Fruit fly (Drosophila melanogaster) whole organism: ENCODE measurements around the gene Ada2a.

Experiments used
- Dll ChIP-seq: fragments of >200 bp; optimal IDR thresholded peaks from 2 replicates; lab custom pipeline; 2017
- psq ChIP-seq: fragments of >200 bp; optimal IDR thresholded peaks from 2 replicates; lab custom pipeline; 2017
- usp ChIP-seq: fragments of >200 bp; optimal IDR thresholded peaks from 2 replicates; lab custom pipeline; 2017; ENCODE audit warnings: missing biosample characterization, missing genetic modification characterization, mixed read lengths

DNA sequence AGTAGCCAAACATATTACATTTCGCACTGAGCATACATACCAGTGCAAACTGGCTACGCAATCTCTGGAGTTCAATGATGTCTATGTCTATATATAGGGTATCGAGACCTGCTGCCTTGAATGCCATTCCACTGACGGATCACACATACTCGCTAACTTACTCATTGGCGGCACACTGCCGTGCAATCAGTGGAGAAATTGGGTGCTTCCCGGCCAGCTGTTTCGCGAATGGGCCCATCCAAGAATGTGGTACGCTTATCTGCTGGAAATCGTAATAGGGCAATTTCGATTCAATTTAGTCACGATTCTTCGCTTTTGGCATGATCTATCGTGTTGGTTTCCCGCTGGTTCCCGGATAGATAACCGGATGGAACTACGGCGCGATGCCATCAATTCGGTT is 24.8 kb upstream of the Ada2a start:
- TF ChIP-seq Dll (lab: Kevin White, UChicago) (no peak), usp (GFP tag; lab: Kevin White, UChicago) (no peak), psq (lab: Kevin White, UChicago) (no peak)
